Worm (Caenorhabditis elegans) whole organism, mixed stage, embryonic: ENCODE results near the gene sna-3.
A peak's percentile ranks its signal among the peaks of the same experiment; 100 is the strongest.

Experiments used
- M03D4.4 ChIP-seq: sonication (generic microtip); optimal IDR thresholded peaks from 2 replicates; lab custom pipeline; 2017; ENCODE audit warnings: mild to moderate bottlenecking, missing genetic modification characterization, missing compliant biosample characterization
- bed-3 ChIP-seq: fragments of 200-800 bp; sonication (Bioruptor generic); optimal IDR thresholded peaks from 3 replicates; lab custom pipeline; 2018; ENCODE audit warnings: mild to moderate bottlenecking, missing genetic modification characterization, moderate library complexity, missing compliant biosample characterization
- blmp-1 ChIP-seq: fragments of 150-350 bp; optimal IDR thresholded peaks from 2 replicates; lab custom pipeline; 2014; ENCODE audit warnings: missing biosample characterization, missing genetic modification characterization
- ceh-43 ChIP-seq: fragments of 200-800 bp; sonication (Bioruptor generic); optimal IDR thresholded peaks from 2 replicates; lab custom pipeline; 2018; ENCODE audit warnings: mild to moderate bottlenecking, missing genetic modification characterization, moderate library complexity, missing compliant biosample characterization
- ceh-83 ChIP-seq: fragments of 200-800 bp; sonication (Bioruptor generic); optimal IDR thresholded peaks from 2 replicates; lab custom pipeline; 2018; ENCODE audit warnings: mild to moderate bottlenecking, missing genetic modification characterization, missing compliant biosample characterization
- ces-1 ChIP-seq: fragments of 150-350 bp; optimal IDR thresholded peaks from 2 replicates; lab custom pipeline; 2014; ENCODE audit warnings: missing biosample characterization, missing genetic modification reagents, missing genetic modification characterization
- cnd-1 ChIP-seq: fragments of 200-800 bp; sonication (Bioruptor generic); optimal IDR thresholded peaks from 2 replicates; lab custom pipeline; 2018; ENCODE audit warnings: mild to moderate bottlenecking, missing genetic modification characterization, missing compliant biosample characterization
- drap-1 ChIP-seq: fragments of 200-800 bp; sonication (Bioruptor generic); optimal IDR thresholded peaks from 3 replicates; lab custom pipeline; 2018; ENCODE audit warnings: mild to moderate bottlenecking, missing genetic modification characterization, missing compliant biosample characterization
- elt-1 ChIP-seq: sonication (generic microtip); optimal IDR thresholded peaks from 2 replicates; lab custom pipeline; 2017; ENCODE audit warnings: missing genetic modification characterization, mild to moderate bottlenecking, missing compliant biosample characterization, antibody characterized with exemption, moderate library complexity, borderline replicate concordance; ENCODE audit not compliant: insufficient read depth
- elt-3 ChIP-seq: fragments of 150-350 bp; optimal IDR thresholded peaks from 2 replicates; lab custom pipeline; 2014; ENCODE audit warnings: missing biosample characterization, missing genetic modification characterization
- flh-1 ChIP-seq: fragments of 200-800 bp; sonication (Bioruptor generic); optimal IDR thresholded peaks from 2 replicates; lab custom pipeline; 2018; ENCODE audit warnings: mild to moderate bottlenecking, missing genetic modification characterization, moderate library complexity, missing compliant biosample characterization
- ham-2 ChIP-seq: fragments of 200-800 bp; sonication (Bioruptor generic); optimal IDR thresholded peaks from 2 replicates; lab custom pipeline; 2018; ENCODE audit warnings: mild to moderate bottlenecking, missing genetic modification characterization, missing compliant biosample characterization
- hlh-1 ChIP-seq: fragments of 150-350 bp; optimal IDR thresholded peaks from 2 replicates; lab custom pipeline; 2014; ENCODE audit warnings: missing biosample characterization, missing genetic modification reagents, missing genetic modification characterization
- lin-13 ChIP-seq: fragments of 150-350 bp; optimal IDR thresholded peaks from 2 replicates; lab custom pipeline; 2014; ENCODE audit warnings: missing biosample characterization, missing genetic modification characterization
- lsy-2 ChIP-seq: fragments of 150-350 bp; optimal IDR thresholded peaks from 2 replicates; lab custom pipeline; 2014; ENCODE audit warnings: missing biosample characterization, missing genetic modification characterization
- mab-5 ChIP-seq: fragments of 150-350 bp; optimal IDR thresholded peaks from 2 replicates; lab custom pipeline; 2014; ENCODE audit warnings: missing biosample characterization, missing genetic modification characterization
- mep-1 ChIP-seq: fragments of 150-350 bp; optimal IDR thresholded peaks from 2 replicates; lab custom pipeline; 2017; ENCODE audit warnings: missing biosample characterization, missing genetic modification reagents, missing genetic modification characterization, inconsistent platforms
- mls-2 ChIP-seq: sonication (generic microtip); optimal IDR thresholded peaks from 2 replicates; lab custom pipeline; 2016; ENCODE audit warnings: mild to moderate bottlenecking, missing genetic modification characterization, moderate library complexity, missing compliant biosample characterization
- nhr-12 ChIP-seq: fragments of 150-350 bp; optimal IDR thresholded peaks from 2 replicates; lab custom pipeline; 2014; ENCODE audit warnings: missing biosample characterization, missing genetic modification characterization
- nhr-2 ChIP-seq: fragments of 150-350 bp; optimal IDR thresholded peaks from 2 replicates; lab custom pipeline; 2014; ENCODE audit warnings: missing biosample characterization, missing genetic modification characterization
- nhr-28 ChIP-seq: fragments of 150-350 bp; optimal IDR thresholded peaks from 2 replicates; lab custom pipeline; 2014; ENCODE audit warnings: missing biosample characterization, missing genetic modification characterization
- pha-4 ChIP-seq: fragments of 150-350 bp; optimal IDR thresholded peaks from 2 replicates; lab custom pipeline; 2018; ENCODE audit warnings: missing biosample characterization, missing genetic modification reagents, missing genetic modification characterization
- sem-2 ChIP-seq: fragments of 200-800 bp; sonication (Bioruptor generic); optimal IDR thresholded peaks from 2 replicates; lab custom pipeline; 2018; ENCODE audit warnings: mild to moderate bottlenecking, missing genetic modification characterization, missing compliant biosample characterization
- snpc-4 ChIP-seq: fragments of 150-350 bp; optimal IDR thresholded peaks from 2 replicates; lab custom pipeline; 2014; ENCODE audit warnings: missing biosample characterization, missing genetic modification characterization
- sptf-1 ChIP-seq: sonication (generic microtip); optimal IDR thresholded peaks from 2 replicates; lab custom pipeline; 2017; ENCODE audit warnings: mild to moderate bottlenecking, missing genetic modification characterization, moderate library complexity, missing compliant biosample characterization
- tbx-8 ChIP-seq: fragments of 200-800 bp; sonication (Bioruptor generic); optimal IDR thresholded peaks from 2 replicates; lab custom pipeline; 2018; ENCODE audit warnings: mild to moderate bottlenecking, missing genetic modification characterization, moderate library complexity, missing compliant biosample characterization
- unc-39 ChIP-seq: fragments of 150-350 bp; optimal IDR thresholded peaks from 2 replicates; lab custom pipeline; 2014; ENCODE audit warnings: missing biosample characterization, missing genetic modification characterization
- unc-62 ChIP-seq: fragments of 150-350 bp; optimal IDR thresholded peaks from 2 replicates; lab custom pipeline; 2014; ENCODE audit warnings: missing biosample characterization, missing genetic modification reagents, missing genetic modification characterization
- zip-8 ChIP-seq: fragments of 150-350 bp; optimal IDR thresholded peaks from 2 replicates; lab custom pipeline; 2014; ENCODE audit warnings: missing biosample characterization, missing genetic modification characterization
- ztf-11 ChIP-seq: fragments of 150-350 bp; optimal IDR thresholded peaks from 2 replicates; lab custom pipeline; 2014; ENCODE audit warnings: missing biosample characterization, missing genetic modification characterization

The sna-3 gene

DNA sequence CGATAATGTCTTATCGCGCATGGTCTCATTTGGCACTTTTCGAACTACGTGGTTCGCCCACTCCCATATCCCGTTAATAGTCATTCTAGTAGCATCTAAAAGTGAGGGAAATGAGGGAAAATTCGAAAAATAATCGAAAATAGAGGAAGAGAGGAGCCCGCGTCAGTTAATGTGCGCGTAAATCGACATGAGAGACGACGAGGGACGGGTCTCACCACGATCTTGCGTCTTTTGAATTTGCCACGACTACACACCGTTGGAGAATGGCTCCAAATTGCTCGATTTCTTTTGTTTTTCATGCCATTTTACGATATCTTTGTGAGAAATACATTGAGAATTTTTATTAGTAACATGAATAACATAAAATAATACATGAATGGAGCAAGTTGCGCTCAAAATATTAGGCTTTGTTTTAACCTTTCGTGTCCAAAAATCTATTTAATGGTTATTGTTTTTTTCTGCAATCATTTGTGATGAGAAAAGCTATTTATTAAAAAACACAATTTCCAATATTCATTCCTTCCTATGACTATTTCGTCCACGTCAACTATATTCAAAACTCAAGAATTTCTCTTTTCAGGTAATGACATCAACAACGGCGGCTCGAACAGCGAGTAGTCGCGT is 42.2 kb upstream of the sna-3 start, which contains the start of the genes gen-1 and stt-3:
Gene gen-1 (minus strand): TSS at position 95 of the 624 bp plus-strand sequence.
Gene stt-3 (plus strand): TSS at position 574 of the 624 bp plus-strand sequence.
- TF ChIP-seq bed-3 (GFP tag; lab: Kevin White, UChicago) (no peak), mep-1 (tag; lab: Kevin White, UChicago) (peak; percentile 54)

ce11 chrIII:6245728-6246127 is 39.7 kb upstream of the sna-3 start, which contains the start of gene bcas-2:
TSS of gene bcas-2 (minus strand) at chrIII:6245828.
- TF ChIP-seq lin-13 (tag; lab: Kevin White, UChicago) (no peak), ceh-83 (no peak), pha-4 (no peak), cnd-1 (tag; lab: Kevin White, UChicago) (no peak)

DNA sequence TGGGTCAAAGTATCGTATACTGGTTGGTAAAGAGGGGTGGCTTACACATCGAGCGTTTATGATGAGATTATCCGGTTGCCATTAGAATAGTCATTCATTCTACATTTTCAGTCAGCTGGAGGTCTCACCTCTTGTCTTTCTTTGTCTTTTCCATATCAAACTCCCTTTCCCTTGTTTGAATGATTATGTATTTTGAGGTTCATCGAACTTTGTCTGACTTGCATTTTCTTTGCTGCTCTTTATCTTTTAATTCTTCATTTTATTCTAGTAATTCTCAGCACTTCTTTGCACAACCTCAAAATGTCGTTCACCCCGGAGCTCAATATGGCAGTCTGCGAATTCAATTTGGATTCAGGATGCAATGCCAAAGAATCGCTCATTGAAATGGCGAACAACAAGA is 34.5 kb upstream of the sna-3 start, which contains the start of gene T12A2.3:
Gene T12A2.3 (plus strand): TSS at position 301 of the 400 bp plus-strand sequence.
- no peak for TF ChIP-seq unc-39 (tag; lab: Kevin White, UChicago)
- TF ChIP-seq snpc-4 (tag; lab: Kevin White, UChicago), result no peak
- no peak for TF ChIP-seq elt-1 (tag; lab: Kevin White, UChicago)
- no peak for TF ChIP-seq ztf-11 (tag; lab: Kevin White, UChicago)
- TF ChIP-seq mep-1 (tag; lab: Kevin White, UChicago), result no peak
- TF ChIP-seq ham-2 (GFP tag; lab: Kevin White, UChicago), result no peak
- no peak for TF ChIP-seq sptf-1 (tag; lab: Kevin White, UChicago)
- TF ChIP-seq nhr-12 (tag; lab: Kevin White, UChicago), result no peak
- TF ChIP-seq cnd-1 (tag; lab: Kevin White, UChicago), result no peak
- TF ChIP-seq mls-2 (tag; lab: Kevin White, UChicago), result no peak
- TF ChIP-seq zip-8 (tag; lab: Kevin White, UChicago), result no peak
- TF ChIP-seq M03D4.4, result no peak
- TF ChIP-seq unc-62, result no peak
- TF ChIP-seq tbx-8 (GFP tag; lab: Kevin White, UChicago), result no peak
- no peak for TF ChIP-seq nhr-2 (tag; lab: Kevin White, UChicago)
- TF ChIP-seq nhr-28 (tag; lab: Kevin White, UChicago), result no peak
- no peak for TF ChIP-seq lsy-2 (tag; lab: Kevin White, UChicago)
- TF ChIP-seq blmp-1, result no peak
- TF ChIP-seq lin-13 (tag; lab: Kevin White, UChicago), result no peak

DNA sequence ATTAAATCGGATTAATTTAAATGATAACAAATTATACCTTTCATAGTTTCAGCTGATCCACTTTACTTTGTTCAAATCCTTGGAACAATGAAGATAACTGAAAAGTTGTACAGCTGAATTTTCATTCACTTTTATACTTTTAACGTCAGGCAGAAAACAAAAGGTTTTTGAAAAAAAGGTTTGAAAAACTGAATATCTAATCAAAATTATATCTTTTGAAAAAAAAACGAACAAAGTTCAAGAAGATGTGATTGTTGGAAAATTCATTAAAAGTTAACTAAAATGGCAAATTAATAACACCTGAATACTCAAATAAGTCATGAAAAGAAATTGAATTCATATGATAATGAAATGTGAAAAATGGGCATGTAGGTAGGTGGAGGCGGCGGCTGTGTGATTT is 30.6 kb upstream of the sna-3 start, which contains the start of gene T12A2.21:
Gene T12A2.21 (minus strand): TSS at position 101 of the 400 bp plus-strand sequence.
- TF ChIP-seq mab-5 (tag; lab: Kevin White, UChicago), result no peak
- TF ChIP-seq elt-1 (tag; lab: Kevin White, UChicago), result no peak
- no peak for TF ChIP-seq unc-62
- no peak for TF ChIP-seq tbx-8 (GFP tag; lab: Kevin White, UChicago)
- no peak for TF ChIP-seq pha-4
- TF ChIP-seq ces-1, result no peak
- TF ChIP-seq sem-2, result no peak
- no peak for TF ChIP-seq zip-8 (tag; lab: Kevin White, UChicago)
- no peak for TF ChIP-seq unc-39 (tag; lab: Kevin White, UChicago)
- no peak for TF ChIP-seq hlh-1
- no peak for TF ChIP-seq ham-2 (GFP tag; lab: Kevin White, UChicago)
- TF ChIP-seq lsy-2 (tag; lab: Kevin White, UChicago), result no peak
- TF ChIP-seq flh-1 (GFP tag; lab: Kevin White, UChicago), result no peak
- no peak for TF ChIP-seq drap-1 (GFP tag; lab: Kevin White, UChicago)
- no peak for TF ChIP-seq blmp-1
- TF ChIP-seq nhr-12 (tag; lab: Kevin White, UChicago), result no peak
- TF ChIP-seq mls-2 (tag; lab: Kevin White, UChicago), result no peak
- no peak for TF ChIP-seq ceh-43 (GFP tag; lab: Kevin White, UChicago)
- no peak for TF ChIP-seq ceh-83
- TF ChIP-seq, all 35 proteins: peak for 0

DNA sequence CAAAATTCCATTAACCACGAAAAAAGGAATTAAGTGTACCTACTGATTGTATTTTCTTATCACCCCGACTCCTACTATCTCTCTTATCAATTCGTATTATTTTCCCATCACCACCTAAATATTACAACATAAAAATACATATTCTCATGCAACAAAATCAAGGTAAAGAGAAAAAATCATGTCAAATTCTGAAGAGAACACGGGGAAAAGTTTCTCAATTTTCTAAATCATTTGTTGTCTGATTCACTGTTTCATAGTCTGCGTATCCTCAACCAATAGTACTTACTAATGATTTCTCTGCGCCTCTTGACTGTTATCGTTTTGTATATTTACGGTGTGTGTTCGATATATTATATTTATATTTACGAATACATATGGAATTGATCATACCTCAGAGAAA is 25.9 kb upstream of the sna-3 start:
- TF ChIP-seq hlh-1 (no peak), lin-13 (tag; lab: Kevin White, UChicago) (no peak), mab-5 (tag; lab: Kevin White, UChicago) (no peak), M03D4.4 (no peak), ztf-11 (tag; lab: Kevin White, UChicago) (no peak), ceh-43 (GFP tag; lab: Kevin White, UChicago) (no peak), elt-3 (tag; lab: Kevin White, UChicago) (peak; percentile 60), nhr-28 (tag; lab: Kevin White, UChicago) (no peak)
